Comparison of ENCODE assay signal across 1 fruit fly cellular context in genomic region chr3L:6576709-6577108, dm6.
TF ChIP-seq lines count a peak whose summit lies in the region.

No protein-coding gene starts in this region.

TF ChIP-seq in whole organism, embryonic, 481 proteins besides CTCF, POLR2A, EP300 and RAD21 (continued from another document):
- TF ChIP-seq org-1 (GFP tag; optimal IDR thresholded peaks at IDR 0.05; lab: Kevin White, UChicago): peak; percentile 46
- no peak for TF ChIP-seq CG2202 (tag; optimal IDR thresholded peaks at IDR 0.05; lab: Kevin White, UChicago)
- peak; percentile 48 for TF ChIP-seq CG12659 (GFP tag; optimal IDR thresholded peaks at IDR 0.05; lab: Kevin White, UChicago)
- peak; percentile 27 for TF ChIP-seq CrebB (tag; optimal IDR thresholded peaks at IDR 0.05; lab: Kevin White, UChicago)
- TF ChIP-seq Bdp1 (GFP tag; optimal IDR thresholded peaks at IDR 0.05; lab: Kevin White, UChicago): peak; percentile 22
- TF ChIP-seq CG7928 (GFP tag; optimal IDR thresholded peaks at IDR 0.05; lab: Kevin White, UChicago): no peak
- TF ChIP-seq Ssrp (tag; optimal IDR thresholded peaks at IDR 0.05; lab: Kevin White, UChicago): peak; percentile 67
- TF ChIP-seq so (GFP tag; IDR thresholded peaks at IDR 0.05; lab: Robert Waterston, UW): peak; percentile 76; the same call in 2 of the 3 replicates
- no peak for TF ChIP-seq CG34224 (GFP tag; IDR thresholded peaks at IDR 0.05; lab: Robert Waterston, UW; ENCODE audit: partially characterized antibody)
- TF ChIP-seq wek (GFP tag; optimal IDR thresholded peaks at IDR 0.05; lab: Kevin White, UChicago): no peak
- no peak for TF ChIP-seq CG13123 (GFP tag; optimal IDR thresholded peaks at IDR 0.05; lab: Kevin White, UChicago)
- TF ChIP-seq esg (GFP tag; conservative IDR thresholded peaks at IDR 0.05; lab: Robert Waterston, UW): peak; percentile 63
- TF ChIP-seq run (tag; optimal IDR thresholded peaks at IDR 0.05; lab: Kevin White, UChicago): no peak
- TF ChIP-seq stwl (tag; optimal IDR thresholded peaks at IDR 0.05; lab: Kevin White, UChicago): no peak
- TF ChIP-seq CG10979 (tag; optimal IDR thresholded peaks at IDR 0.05; lab: Kevin White, UChicago): no peak
- no peak for TF ChIP-seq CG6791 (GFP tag; IDR thresholded peaks at IDR 0.05; lab: Robert Waterston, UW; ENCODE audit: partially characterized antibody)
- TF ChIP-seq D19B (GFP tag; optimal IDR thresholded peaks at IDR 0.05; lab: Kevin White, UChicago): no peak
- peak; percentile 74 for TF ChIP-seq H15 (GFP tag; IDR thresholded peaks at IDR 0.05; lab: Robert Waterston, UW)
- TF ChIP-seq p53 (GFP tag; optimal IDR thresholded peaks at IDR 0.05; lab: Kevin White, UChicago): no peak
- peak; percentile 9 for TF ChIP-seq CG4282 (GFP tag; optimal IDR thresholded peaks at IDR 0.05; lab: Kevin White, UChicago)
- no peak for TF ChIP-seq sima (GFP tag; optimal IDR thresholded peaks at IDR 0.05; lab: Kevin White, UChicago)
- TF ChIP-seq CG5180 (GFP tag; optimal IDR thresholded peaks at IDR 0.05; lab: Kevin White, UChicago): peak; percentile 39
- 0 out of 3 replicates have a peak, but pooled peaks have one; percentile 19 for TF ChIP-seq CG3726 (GFP tag; IDR thresholded peaks at IDR 0.05; lab: Robert Waterston, UW)
- TF ChIP-seq CG1602 (GFP tag; optimal IDR thresholded peaks at IDR 0.05; lab: Kevin White, UChicago): no peak
- TF ChIP-seq dysf (GFP tag; IDR thresholded peaks at IDR 0.05; lab: Robert Waterston, UW): peak; percentile 80
- peak; percentile 70 for TF ChIP-seq Abd-B (GFP tag; optimal IDR thresholded peaks at IDR 0.05; lab: Kevin White, UChicago)
- TF ChIP-seq eyg (GFP tag; optimal IDR thresholded peaks at IDR 0.05; lab: Kevin White, UChicago): peak; percentile 32
- TF ChIP-seq CG11696 (GFP tag; IDR thresholded peaks at IDR 0.05; lab: Robert Waterston, UW): peak; percentile 53; the same call in 1 of the 2 replicates
- TF ChIP-seq E2f1 (GFP tag; IDR thresholded peaks at IDR 0.05; lab: Robert Waterston, UW): peak; percentile 62
- peak; percentile 1 for TF ChIP-seq CG16815 (GFP tag; optimal IDR thresholded peaks at IDR 0.05; lab: Kevin White, UChicago)
- peak; percentile 84 for TF ChIP-seq CG5953 (GFP tag; IDR thresholded peaks at IDR 0.05; lab: Robert Waterston, UW)
- TF ChIP-seq ase (GFP tag; IDR thresholded peaks at IDR 0.05; lab: Robert Waterston, UW): peak; percentile 72; the same call in 2 of the 3 replicates
- TF ChIP-seq CG1024 (GFP tag; IDR thresholded peaks at IDR 0.05; lab: Robert Waterston, UW): peak; percentile 55; the same call in 1 of the 2 replicates
- TF ChIP-seq dm (GFP tag; optimal IDR thresholded peaks at IDR 0.05; lab: Kevin White, UChicago): peak; percentile 6
- TF ChIP-seq CG6689 (GFP tag; IDR thresholded peaks at IDR 0.05; lab: Robert Waterston, UW): peak; percentile 68
- TF ChIP-seq Doc2 (GFP tag; IDR thresholded peaks at IDR 0.05; lab: Robert Waterston, UW): no peak
- peak; percentile 23 for TF ChIP-seq CG4424 (GFP tag; optimal IDR thresholded peaks at IDR 0.05; lab: Kevin White, UChicago)
- TF ChIP-seq CG17328 (GFP tag; IDR thresholded peaks at IDR 0.05; lab: Robert Waterston, UW): peak; percentile 74
- TF ChIP-seq jigr1 (GFP tag; IDR thresholded peaks at IDR 0.05; lab: Robert Waterston, UW): peak; percentile 60; the same call in 1 of the 3 replicates
- peak; percentile 39 for TF ChIP-seq CG30403 (GFP tag; optimal IDR thresholded peaks at IDR 0.05; lab: Kevin White, UChicago)
- TF ChIP-seq kni (GFP tag; optimal IDR thresholded peaks at IDR 0.05; lab: Kevin White, UChicago): no peak
- TF ChIP-seq CG10147 (GFP tag; optimal IDR thresholded peaks at IDR 0.05; lab: Kevin White, UChicago): peak; percentile 31
- no peak for TF ChIP-seq CG3995 (GFP tag; optimal IDR thresholded peaks at IDR 0.05; lab: Kevin White, UChicago)
- 0 out of 2 replicates have a peak, but pooled peaks have one; percentile 7 for TF ChIP-seq Gsc (GFP tag; IDR thresholded peaks at IDR 0.05; lab: Robert Waterston, UW)
- peak; percentile 39 for TF ChIP-seq CG1233 (GFP tag; optimal IDR thresholded peaks at IDR 0.05; lab: Kevin White, UChicago)
- no peak for TF ChIP-seq CG14860 (GFP tag; IDR thresholded peaks at IDR 0.05; lab: Robert Waterston, UW; ENCODE audit: partially characterized antibody)
- TF ChIP-seq dati (GFP tag; IDR thresholded peaks at IDR 0.05; lab: Robert Waterston, UW): no peak
- no peak for TF ChIP-seq CG7745 (tag; optimal IDR thresholded peaks at IDR 0.05; lab: Kevin White, UChicago)
- TF ChIP-seq wdn (GFP tag; IDR thresholded peaks at IDR 0.05; lab: Robert Waterston, UW): 0 out of 2 replicates have a peak, but pooled peaks have one; percentile 40
- no peak for TF ChIP-seq gsb-n (tag; optimal IDR thresholded peaks at IDR 0.05; lab: Kevin White, UChicago)
- TF ChIP-seq stc (GFP tag; IDR thresholded peaks at IDR 0.05; lab: Robert Waterston, UW): peak; percentile 76
- TF ChIP-seq B-H1 (GFP tag; IDR thresholded peaks at IDR 0.05; lab: Robert Waterston, UW): peak; percentile 65
- TF ChIP-seq az2 (GFP tag; optimal IDR thresholded peaks at IDR 0.05; lab: Kevin White, UChicago): peak; percentile 30
- TF ChIP-seq Atf-2 (GFP tag; optimal IDR thresholded peaks at IDR 0.05; lab: Kevin White, UChicago): peak; percentile 13
- TF ChIP-seq CG32532 (GFP tag; IDR thresholded peaks at IDR 0.05; lab: Robert Waterston, UW): peak; percentile 68
- TF ChIP-seq CG32767 (GFP tag; IDR thresholded peaks at IDR 0.05; lab: Robert Waterston, UW): peak; percentile 76
- TF ChIP-seq Asciz (GFP tag; optimal IDR thresholded peaks at IDR 0.05; lab: Kevin White, UChicago): peak; percentile 47
- TF ChIP-seq Side (GFP tag; optimal IDR thresholded peaks at IDR 0.05; lab: Kevin White, UChicago): no peak
- peak; percentile 48; the same call in 1 of the 2 replicates for TF ChIP-seq ara (GFP tag; IDR thresholded peaks at IDR 0.05; lab: Robert Waterston, UW)
